Worm (Caenorhabditis elegans) whole organism, midembryonic: ENCODE data around the gene fbxb-45.

Experiments
- cog-1 ChIP-seq: sonication (generic microtip); optimal IDR thresholded peaks from 2 replicates; lab custom pipeline; 2016; ENCODE audit warnings: missing genetic modification characterization, missing compliant biosample characterization
- flt-1 ChIP-seq: fragments of 200-800 bp; sonication (Bioruptor generic); IDR thresholded peaks from 2 replicates; pipeline ENCODE4 v1.3.6; 2022; ENCODE audit warnings: missing genetic modification characterization, missing compliant biosample characterization
- med-1 ChIP-seq: sonication (generic microtip); optimal IDR thresholded peaks from 2 replicates; lab custom pipeline; 2017; ENCODE audit warnings: missing genetic modification characterization, mild to moderate bottlenecking, missing compliant biosample characterization, antibody characterized with exemption, missing genetic modification reagents; ENCODE audit not compliant: insufficient read depth
- ref-1 ChIP-seq: fragments of 200-800 bp; sonication (Bioruptor generic); conservative IDR thresholded peaks from 2 replicates; pipeline ENCODE4 v1.3.6; 2022; ENCODE audit warnings: missing genetic modification reagents, missing genetic modification characterization, missing compliant biosample characterization
- ztf-23 ChIP-seq: fragments of 200-800 bp; sonication (Bioruptor generic); IDR thresholded peaks from 2 replicates; pipeline ENCODE4 v1.3.6; 2022; ENCODE audit warnings: missing genetic modification reagents, missing genetic modification characterization, missing compliant biosample characterization
- ztf-29 ChIP-seq: fragments of 200-800 bp; sonication (Bioruptor generic); IDR thresholded peaks from 2 replicates; pipeline ENCODE4 v1.3.6; 2022; ENCODE audit warnings: missing genetic modification reagents, missing genetic modification characterization, missing compliant biosample characterization

ce11 chrII:1040464-1040863 is 3.4 kb downstream of the fbxb-45 start, which contains the start of gene fbxb-39:
- TF ChIP-seq ztf-29 (GFP tag; lab: Robert Waterston, UW) (no peak), flt-1 (GFP tag; lab: Robert Waterston, UW) (no peak), cog-1 (tag; lab: Kevin White, UChicago) (no peak), ztf-23 (GFP tag; lab: Robert Waterston, UW) (no peak), med-1 (GFP tag; lab: Kevin White, UChicago) (no peak), ref-1 (no peak)
